Fruit fly (Drosophila melanogaster) whole organism, embryonic: Measurements from ENCODE around the gene Sbf.

Experiments used
- B-H2 ChIP-seq: fragments of 200-800 bp; sonication (Bioruptor generic); optimal IDR thresholded peaks from 2 replicates; lab custom pipeline; 2018; ENCODE audit warnings: missing biosample characterization, mild to moderate bottlenecking, missing genetic modification characterization
- Bteb2 ChIP-seq: fragments of 200-800 bp; sonication (Bioruptor generic); optimal IDR thresholded peaks from 2 replicates; lab custom pipeline; 2016; ENCODE audit warnings: missing biosample characterization, missing genetic modification characterization
- CG10431 ChIP-seq: fragments of 200-800 bp; sonication (Bioruptor generic); optimal IDR thresholded peaks from 3 replicates; lab custom pipeline; 2018; ENCODE audit warnings: missing biosample characterization, mild to moderate bottlenecking, missing genetic modification characterization
- CG10462 ChIP-seq: fragments of 200-800 bp; sonication (Bioruptor generic); optimal IDR thresholded peaks from 2 replicates; lab custom pipeline; 2016; ENCODE audit warnings: missing biosample characterization, missing genetic modification characterization
- CG11085 ChIP-seq: fragments of 200-800 bp; sonication (Bioruptor generic); IDR thresholded peaks from 2 replicates; pipeline ENCODE4 v1.3.6; 2022; ENCODE audit warnings: missing biosample characterization, missing genetic modification characterization
- CG11560 ChIP-seq: fragments of 200-800 bp; sonication (Bioruptor generic); IDR thresholded peaks from 3 replicates; pipeline ENCODE4 v1.3.6; 2022; ENCODE audit warnings: missing biosample characterization, missing genetic modification characterization
- CG12391 ChIP-seq: fragments of 200-800 bp; sonication (Bioruptor generic); optimal IDR thresholded peaks from 3 replicates; lab custom pipeline; 2018; ENCODE audit warnings: missing biosample characterization, mild to moderate bottlenecking, missing genetic modification characterization, moderate library complexity
- CG12942 ChIP-seq: fragments of 200-800 bp; sonication (Bioruptor generic); optimal IDR thresholded peaks from 3 replicates; lab custom pipeline; 2016; ENCODE audit warnings: missing biosample characterization, missing genetic modification characterization
- CG14050 ChIP-seq: fragments of 200-800 bp; sonication (Bioruptor generic); IDR thresholded peaks from 3 replicates; pipeline ENCODE4 v1.3.6; 2022; ENCODE audit warnings: missing biosample characterization, missing genetic modification characterization
- CG15269 ChIP-seq: fragments of 200-800 bp; sonication (Bioruptor generic); optimal IDR thresholded peaks from 2 replicates; lab custom pipeline; 2018; ENCODE audit warnings: missing biosample characterization, mild to moderate bottlenecking, missing genetic modification characterization, moderate library complexity
- CG15514 ChIP-seq: fragments of 200-800 bp; sonication (Bioruptor generic); optimal IDR thresholded peaks from 3 replicates; lab custom pipeline; 2017; ENCODE audit warnings: missing biosample characterization, missing genetic modification characterization, mild to moderate bottlenecking, moderate library complexity, missing genetic modification reagents
- CG30431 ChIP-seq: fragments of 200-800 bp; sonication (Bioruptor generic); optimal IDR thresholded peaks from 2 replicates; lab custom pipeline; 2017; ENCODE audit warnings: missing biosample characterization, missing genetic modification characterization
- CG31224 ChIP-seq: fragments of 200-800 bp; sonication (Bioruptor generic); IDR thresholded peaks from 2 replicates; pipeline ENCODE4 v1.3.6; 2022; ENCODE audit warnings: missing biosample characterization, missing genetic modification characterization
- CG31388 ChIP-seq: fragments of 200-800 bp; sonication (Bioruptor generic); optimal IDR thresholded peaks from 2 replicates; lab custom pipeline; 2016; ENCODE audit warnings: missing biosample characterization, missing genetic modification characterization
- CG3163 ChIP-seq: fragments of 200-800 bp; sonication (Bioruptor generic); optimal IDR thresholded peaks from 3 replicates; lab custom pipeline; 2016; ENCODE audit warnings: missing biosample characterization, missing genetic modification characterization
- CG3838 ChIP-seq: fragments of 200-800 bp; sonication (Bioruptor generic); optimal IDR thresholded peaks from 3 replicates; lab custom pipeline; 2016; ENCODE audit warnings: missing biosample characterization, missing genetic modification characterization
- CG4282 ChIP-seq: fragments of 200-800 bp; sonication (Bioruptor generic); optimal IDR thresholded peaks from 2 replicates; lab custom pipeline; 2016; ENCODE audit warnings: missing biosample characterization, missing genetic modification characterization
- CG43689 ChIP-seq: fragments of 200-800 bp; sonication (Bioruptor generic); IDR thresholded peaks from 2 replicates; pipeline ENCODE4 v1.3.6; 2022; ENCODE audit warnings: missing biosample characterization, missing genetic modification characterization
- CG4820 ChIP-seq: fragments of 200-800 bp; sonication (Bioruptor generic); optimal IDR thresholded peaks from 3 replicates; lab custom pipeline; 2016; ENCODE audit warnings: missing biosample characterization, missing genetic modification characterization
- CG8089 ChIP-seq: fragments of 200-800 bp; sonication (Bioruptor generic); optimal IDR thresholded peaks from 3 replicates; lab custom pipeline; 2016; ENCODE audit warnings: missing biosample characterization, missing genetic modification characterization
- CG8281 ChIP-seq: fragments of 200-800 bp; sonication (Bioruptor generic); optimal IDR thresholded peaks from 2 replicates; lab custom pipeline; 2018; ENCODE audit warnings: missing biosample characterization, mild to moderate bottlenecking, missing genetic modification characterization, moderate library complexity
- CG8388 ChIP-seq: fragments of 200-800 bp; sonication (Bioruptor generic); optimal IDR thresholded peaks from 2 replicates; lab custom pipeline; 2019; ENCODE audit warnings: missing biosample characterization, mild to moderate bottlenecking, missing genetic modification characterization, moderate library complexity
- CG9817 ChIP-seq: fragments of 200-800 bp; sonication (Bioruptor generic); optimal IDR thresholded peaks from 2 replicates; lab custom pipeline; 2018; ENCODE audit warnings: missing biosample characterization, mild to moderate bottlenecking, missing genetic modification characterization, moderate library complexity
- CG9876 ChIP-seq: fragments of 200-800 bp; sonication (Bioruptor generic); optimal IDR thresholded peaks from 2 replicates; lab custom pipeline; 2016; ENCODE audit warnings: missing biosample characterization, missing genetic modification characterization
- CHES-1-like ChIP-seq: fragments of 200-800 bp; sonication (Bioruptor generic); optimal IDR thresholded peaks from 2 replicates; lab custom pipeline; 2016; ENCODE audit warnings: missing biosample characterization, missing genetic modification characterization
- Chrac-16 ChIP-seq: fragments of 200-800 bp; sonication (Bioruptor generic); optimal IDR thresholded peaks from 3 replicates; lab custom pipeline; 2016; ENCODE audit warnings: missing biosample characterization, missing genetic modification characterization
- D19B ChIP-seq: fragments of 200-800 bp; sonication (Bioruptor generic); optimal IDR thresholded peaks from 2 replicates; lab custom pipeline; 2017; ENCODE audit warnings: missing biosample characterization, mild to moderate bottlenecking, missing genetic modification characterization
- ERR ChIP-seq: fragments of 200-800 bp; sonication (Bioruptor generic); optimal IDR thresholded peaks from 2 replicates; lab custom pipeline; 2016; ENCODE audit warnings: missing biosample characterization, missing genetic modification characterization
- Eip74EF ChIP-seq, 2 experiments: fragments of 200-800 bp in 1 of 2; fragments of >200 bp in 1 of 2; sonication (Bioruptor generic) in 1 of 2; optimal IDR thresholded peaks; 2 replicates each; lab custom pipeline; 2017 to 2019; ENCODE audit warnings: missing biosample characterization in 2 of 2, missing genetic modification characterization in 2 of 2, mild to moderate bottlenecking in 1 of 2, moderate library complexity in 1 of 2
- GATAe ChIP-seq: fragments of 200-800 bp; sonication (Bioruptor generic); conservative IDR thresholded peaks from 2 replicates; pipeline ENCODE4 v1.3.6; 2022; ENCODE audit warnings: missing biosample characterization, missing genetic modification characterization
- Gsc ChIP-seq: fragments of 200-800 bp; sonication (Bioruptor generic); IDR thresholded peaks from 2 replicates; pipeline ENCODE4 v1.3.6; 2022; ENCODE audit warnings: missing biosample characterization, missing genetic modification characterization
- Mad ChIP-seq: fragments of 200-800 bp; sonication (Bioruptor generic); optimal IDR thresholded peaks from 2 replicates; lab custom pipeline; 2016; ENCODE audit warnings: missing biosample characterization, missing genetic modification characterization
- NFAT ChIP-seq: fragments of 200-800 bp; sonication (Bioruptor generic); IDR thresholded peaks from 2 replicates; pipeline ENCODE4 v1.3.6; 2022; ENCODE audit warnings: missing biosample characterization, missing genetic modification characterization
- Rfx ChIP-seq: fragments of 200-800 bp; sonication (Bioruptor generic); IDR thresholded peaks from 2 replicates; pipeline ENCODE4 v1.3.6; 2022; ENCODE audit warnings: missing biosample characterization, missing genetic modification characterization
- Rx ChIP-seq: fragments of 200-800 bp; sonication (Bioruptor generic); IDR thresholded peaks from 2 replicates; pipeline ENCODE4 v1.3.6; 2022; ENCODE audit warnings: missing biosample characterization, missing genetic modification characterization
- Sox100B ChIP-seq: fragments of 200-800 bp; sonication (Bioruptor generic); optimal IDR thresholded peaks from 3 replicates; lab custom pipeline; 2018; ENCODE audit warnings: missing biosample characterization, mild to moderate bottlenecking, missing genetic modification characterization
- Sry-δ ChIP-seq: fragments of 200-800 bp; sonication (Bioruptor generic); optimal IDR thresholded peaks from 2 replicates; lab custom pipeline; 2016; ENCODE audit warnings: missing biosample characterization, missing genetic modification characterization
- Tbp ChIP-seq: fragments of >200 bp; optimal IDR thresholded peaks from 2 replicates; lab custom pipeline; 2018; ENCODE audit warnings: missing biosample characterization, missing genetic modification characterization
- Xrp1 ChIP-seq: fragments of 200-800 bp; sonication (Bioruptor generic); IDR thresholded peaks from 2 replicates; pipeline ENCODE4 v1.3.6; 2022; ENCODE audit warnings: missing biosample characterization, missing genetic modification characterization
- bab2 ChIP-seq: fragments of 200-800 bp; sonication (Bioruptor generic); optimal IDR thresholded peaks from 2 replicates; lab custom pipeline; 2016; ENCODE audit warnings: missing biosample characterization, missing genetic modification characterization
- chif ChIP-seq, 2 experiments: fragments of 200-800 bp; sonication (Bioruptor generic); optimal IDR thresholded peaks; 3 replicates each; lab custom pipeline; 2016; ENCODE audit warnings: missing biosample characterization in 2 of 2, missing genetic modification characterization in 2 of 2
- dimm ChIP-seq: fragments of 200-800 bp; sonication (Bioruptor generic); IDR thresholded peaks from 2 replicates; pipeline ENCODE4 v1.3.6; 2022; ENCODE audit warnings: missing biosample characterization, missing genetic modification characterization
- emc ChIP-seq: fragments of 200-800 bp; sonication (Bioruptor generic); optimal IDR thresholded peaks from 2 replicates; lab custom pipeline; 2016; ENCODE audit warnings: missing biosample characterization, missing genetic modification characterization
- esg ChIP-seq: fragments of 200-800 bp; sonication (Bioruptor generic); conservative IDR thresholded peaks from 2 replicates; pipeline ENCODE4 v1.3.6; 2022; ENCODE audit warnings: missing biosample characterization, missing genetic modification characterization
- exex ChIP-seq: fragments of 200-800 bp; sonication (Bioruptor generic); optimal IDR thresholded peaks from 4 replicates; lab custom pipeline; 2018; ENCODE audit warnings: missing biosample characterization, mild to moderate bottlenecking, missing genetic modification characterization, moderate library complexity
- gem ChIP-seq: fragments of 200-800 bp; sonication (Bioruptor generic); optimal IDR thresholded peaks from 2 replicates; lab custom pipeline; 2019; ENCODE audit warnings: missing biosample characterization, mild to moderate bottlenecking, missing genetic modification characterization, moderate library complexity
- pan ChIP-seq, 4 experiments: fragments of >200 bp in 3 of 4; fragments of 200-800 bp in 1 of 4; sonication (Bioruptor generic) in 1 of 4; optimal IDR thresholded peaks in 3 of 4; IDR thresholded peaks in 1 of 4; 2 replicates each; pipeline versions ENCODE4 v1.3.6 to Lab custom; 2017 to 2022; ENCODE audit warnings: missing biosample characterization in 2 of 4, missing genetic modification characterization in 2 of 4, mixed read lengths in 1 of 4
- sisA ChIP-seq: fragments of 200-800 bp; sonication (Bioruptor generic); IDR thresholded peaks from 2 replicates; pipeline ENCODE4 v1.3.6; 2022; ENCODE audit warnings: missing biosample characterization, missing genetic modification characterization
- ssp ChIP-seq: fragments of 200-800 bp; sonication (Bioruptor generic); IDR thresholded peaks from 2 replicates; pipeline ENCODE4 v1.3.6; 2022; ENCODE audit warnings: missing biosample characterization, missing genetic modification characterization
- sug ChIP-seq: fragments of 200-800 bp; optimal IDR thresholded peaks from 2 replicates; lab custom pipeline; 2019; ENCODE audit warnings: missing biosample characterization, mild to moderate bottlenecking, missing genetic modification characterization, moderate library complexity
- tgo ChIP-seq: fragments of 200-800 bp; sonication (Bioruptor generic); IDR thresholded peaks from 3 replicates; pipeline ENCODE4 v1.3.6; 2022; ENCODE audit warnings: missing biosample characterization, missing genetic modification characterization
- yki ChIP-seq: fragments of >200 bp; optimal IDR thresholded peaks from 3 replicates; lab custom pipeline; 2018

Gene Sbf

dm6 chr3R:11812881-11813466 lies 16.2 kb upstream of the Sbf start, which contains the start of gene ClC-a (continued):
- TF ChIP-seq CG14050, result no peak
- TF ChIP-seq CG4282 (GFP tag; lab: Kevin White, UChicago), result no peak
- no peak for TF ChIP-seq CG30431 (GFP tag; lab: Kevin White, UChicago)
- no peak for TF ChIP-seq CG9817 (tag; lab: Kevin White, UChicago)
- peak; percentile 81 for TF ChIP-seq exex (tag; lab: Kevin White, UChicago)
- TF ChIP-seq CG11085 (GFP tag; lab: Robert Waterston, UW), result no peak
- TF ChIP-seq Mad (GFP tag; lab: Kevin White, UChicago), result no peak
- no peak for TF ChIP-seq ERR
- no peak for TF ChIP-seq CG31224 (GFP tag; lab: Robert Waterston, UW)
- no peak for TF ChIP-seq CG10431 (GFP tag; lab: Kevin White, UChicago)
- TF ChIP-seq GATAe (GFP tag; lab: Robert Waterston, UW), result 0 out of 2 replicates have a peak, but pooled peaks have one; percentile 17
- TF ChIP-seq CG9876 (GFP tag; lab: Kevin White, UChicago), result no peak
- no peak; the same call in 2 of the 3 replicates for TF ChIP-seq tgo
- no peak for TF ChIP-seq CG3838 (GFP tag; lab: Kevin White, UChicago)
- no peak for TF ChIP-seq emc (GFP tag; lab: Kevin White, UChicago)
- no peak for TF ChIP-seq yki (lab: Kevin White, UChicago)
- TF ChIP-seq pan (optimal IDR thresholded peaks at IDR 0.05; lab: Kevin White, UChicago), result no peak
- peak in 1 of 2 experiments; percentile 34 for TF ChIP-seq pan (GFP tag; optimal IDR thresholded peaks at IDR 0.05 in 1 of 2, IDR thresholded peaks at IDR 0.05 in 1 of 2)
- no peak for TF ChIP-seq esg
- no peak for TF ChIP-seq CG8388 (GFP tag; lab: Kevin White, UChicago)
- TF ChIP-seq dimm, result no peak
- no peak for TF ChIP-seq NFAT
- TF ChIP-seq CG15269 (tag; lab: Kevin White, UChicago), result no peak
- TF ChIP-seq Tbp (GFP tag; lab: Kevin White, UChicago), result no peak
- no peak for TF ChIP-seq ssp (GFP tag; lab: Robert Waterston, UW)
- no peak for TF ChIP-seq gem (tag; lab: Kevin White, UChicago)
- TF ChIP-seq CG3163 (GFP tag; lab: Kevin White, UChicago), result no peak
- TF ChIP-seq Rx (GFP tag; lab: Robert Waterston, UW), result no peak
- TF ChIP-seq Xrp1 (GFP tag; lab: Robert Waterston, UW), result no peak
- no peak for TF ChIP-seq CG4820 (GFP tag; lab: Kevin White, UChicago)
- TF ChIP-seq Sox100B, result no peak
- no peak for TF ChIP-seq CG12942 (GFP tag; lab: Kevin White, UChicago)
- TF ChIP-seq CG43689 (GFP tag; lab: Robert Waterston, UW), result no peak
- no peak for TF ChIP-seq CG8281 (tag; lab: Kevin White, UChicago)
- TF ChIP-seq bab2 (GFP tag; lab: Kevin White, UChicago), result no peak
- no peak for TF ChIP-seq Eip74EF (GFP tag; optimal IDR thresholded peaks at IDR 0.05; lab: Kevin White, UChicago)
- TF ChIP-seq CG12391, result no peak
- TF ChIP-seq D19B (GFP tag; lab: Kevin White, UChicago), result no peak
- no peak for TF ChIP-seq CG10462 (GFP tag; lab: Kevin White, UChicago)
- no peak for TF ChIP-seq Chrac-16 (GFP tag; lab: Kevin White, UChicago)
- peak; percentile 8 for TF ChIP-seq B-H2 (GFP tag; lab: Kevin White, UChicago)
- peak; percentile 18 for TF ChIP-seq CHES-1-like (GFP tag; lab: Kevin White, UChicago)
- no peak for TF ChIP-seq sisA
- TF ChIP-seq CG15514 (GFP tag; lab: Kevin White, UChicago), result no peak
- no peak for TF ChIP-seq Rfx
- no peak for TF ChIP-seq Sry-δ
- TF ChIP-seq CG11560 (tag; lab: Robert Waterston, UW), result 0 out of 3 replicates have a peak, but pooled peaks have one; percentile 20
- peak; percentile 61 for TF ChIP-seq sug (tag; lab: Kevin White, UChicago)
- TF ChIP-seq CG31388 (GFP tag; lab: Kevin White, UChicago), result no peak
- TF ChIP-seq chif (GFP tag; optimal IDR thresholded peaks at IDR 0.05; lab: Kevin White, UChicago), result no peak
- no peak for TF ChIP-seq Bteb2 (GFP tag; lab: Kevin White, UChicago)
- no peak for TF ChIP-seq Gsc (GFP tag; lab: Robert Waterston, UW)
- TF ChIP-seq CG8089 (GFP tag; lab: Kevin White, UChicago), result no peak
